Worm (Caenorhabditis elegans): ENCODE results near the gene zhit-3.

DNA sequence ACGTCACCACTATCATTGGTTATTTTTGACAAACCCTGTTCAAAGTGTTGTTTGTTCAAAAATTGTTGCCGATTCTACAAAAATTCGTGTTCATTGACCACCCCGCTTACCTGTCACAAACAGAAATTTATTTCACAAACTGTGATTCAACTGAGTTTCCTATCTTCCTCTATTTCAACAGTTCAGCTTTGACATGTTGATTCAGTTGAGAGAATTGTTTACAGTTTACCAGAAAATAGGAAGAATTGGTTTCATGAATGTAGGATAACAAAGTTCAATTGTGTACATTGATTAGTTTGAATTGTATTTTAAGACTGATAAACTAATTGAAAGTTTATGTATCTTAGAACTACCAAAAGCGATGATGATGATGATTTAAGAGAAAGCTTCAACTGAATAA is 33.7 kb upstream of the zhit-3 start:
- TF ChIP-seq sea-1 (GFP tag; conservative IDR thresholded peaks at IDR 0.05), result no peak
- no peak for TF ChIP-seq aly-1 (tag; optimal IDR thresholded peaks at IDR 0.05)
- no peak for TF ChIP-seq ets-7 (tag; optimal IDR thresholded peaks at IDR 0.05)
- TF ChIP-seq tbx-11 (GFP tag; IDR thresholded peaks at IDR 0.05), result no peak
- TF ChIP-seq pes-1 (GFP tag; IDR thresholded peaks at IDR 0.05), result no peak
- TF ChIP-seq ama-1 (optimal IDR thresholded peaks at IDR 0.05), result no peak
- no peak for TF ChIP-seq ceh-36 (tag; optimal IDR thresholded peaks at IDR 0.05)
- TF ChIP-seq tra-4 (tag; optimal IDR thresholded peaks at IDR 0.05), result no peak
- TF ChIP-seq flt-1 (GFP tag; IDR thresholded peaks at IDR 0.05), result no peak
- TF ChIP-seq hmbx-1 (tag; optimal IDR thresholded peaks at IDR 0.05), result no peak
- no peak for TF ChIP-seq hmg-4 (GFP tag; optimal IDR thresholded peaks at IDR 0.05)
- TF ChIP-seq F13C5.2 (tag; optimal IDR thresholded peaks at IDR 0.05), result no peak
